Worm (Caenorhabditis elegans): ENCODE measurements around the gene W06A7.4.

- TF ChIP-seq elt-3 (tag; optimal IDR thresholded peaks at IDR 0.05) (no peak), elt-2 (tag; optimal IDR thresholded peaks at IDR 0.05) (no peak), nhr-77 (tag; optimal IDR thresholded peaks at IDR 0.05) (no peak), unc-62 (GFP tag; optimal IDR thresholded peaks at IDR 0.05) (no peak), ZK546.5 (tag; optimal IDR thresholded peaks at IDR 0.05) (no peak), aly-2 (tag; optimal IDR thresholded peaks at IDR 0.05) (no peak), unc-39 (tag; optimal IDR thresholded peaks at IDR 0.05) (no peak), nhr-237 (tag; optimal IDR thresholded peaks at IDR 0.05) (no peak), nhr-25 (tag; optimal IDR thresholded peaks at IDR 0.05) (no peak), lin-15B (tag; optimal IDR thresholded peaks at IDR 0.05) (peak; percentile 16), fkh-10 (GFP tag; optimal IDR thresholded peaks at IDR 0.05) (no peak), nhr-23 (tag; optimal IDR thresholded peaks at IDR 0.05) (no peak)
Observed at ce11 chrV:14851206-14851605, 27.0 kb downstream of the W06A7.4 start.

All from whole organism, L3 larva.